Worm (Caenorhabditis elegans): ENCODE data around the gene clc-20.

DNA sequence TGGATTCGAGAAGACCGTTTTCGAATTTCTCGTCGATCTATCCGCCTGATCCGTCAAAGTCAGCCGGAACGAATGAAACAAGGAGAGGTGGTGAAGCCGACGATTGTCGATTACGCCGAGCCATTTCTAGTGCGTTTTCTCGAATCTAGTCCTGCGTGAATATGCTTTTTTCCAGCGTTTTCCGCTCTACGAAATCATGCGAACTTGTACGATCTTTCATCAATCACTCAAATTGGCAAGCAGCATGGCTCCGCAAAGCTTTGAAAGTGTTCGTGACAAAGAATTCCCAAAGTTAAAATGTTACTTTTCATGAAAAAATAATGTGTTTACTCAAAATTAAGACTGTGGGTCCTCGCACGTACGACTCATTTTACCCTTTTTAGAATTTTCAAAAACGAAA is 24.5 kb downstream of the clc-20 start:
- TF ChIP-seq unc-39 (tag; optimal IDR thresholded peaks at IDR 0.05) (no peak), jun-1 (tag; optimal IDR thresholded peaks at IDR 0.05) (no peak), F26F4.8 (GFP tag; conservative IDR thresholded peaks at IDR 0.05) (no peak), ces-1 (GFP tag; optimal IDR thresholded peaks at IDR 0.05) (no peak), mdt-29 (GFP tag; IDR thresholded peaks at IDR 0.05) (no peak), zag-1 (tag; optimal IDR thresholded peaks at IDR 0.05) (no peak), vab-7 (GFP tag; IDR thresholded peaks at IDR 0.05) (no peak), lin-1 (GFP tag; IDR thresholded peaks at IDR 0.05) (no peak)

Measured in whole organism, L4 larva.